Fruit fly (Drosophila melanogaster): ENCODE measurements around the gene CG45490.

The CG45490 gene

dm6 chrX:19886515-19886914, 47.6 kb downstream of the CG45490 start:
- no peak for TF ChIP-seq dl (GFP tag; optimal IDR thresholded peaks at IDR 0.05; ENCODE audit: insufficient read depth in 1 of 2, partially characterized antibody in 2 of 2)

DNA sequence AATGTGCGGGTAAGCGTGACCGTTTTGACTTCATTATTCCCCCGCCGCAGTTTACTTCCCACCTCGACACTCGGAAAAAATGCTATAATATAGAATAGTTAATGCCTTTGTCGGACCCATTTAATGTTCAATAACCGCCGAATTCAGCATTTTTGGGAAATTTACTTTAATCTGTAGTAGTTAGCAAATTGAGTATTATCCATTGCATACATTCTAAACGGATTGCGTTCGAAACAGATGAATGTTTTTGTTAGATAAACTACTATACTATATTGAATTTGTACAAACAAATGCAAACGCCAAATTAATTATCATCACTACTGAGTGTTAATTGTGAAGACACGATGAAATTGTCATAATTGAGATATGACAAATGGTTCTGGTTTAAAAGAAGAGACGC, 49.9 kb downstream of the CG45490 start:
- TF ChIP-seq foxo (GFP tag; optimal IDR thresholded peaks at IDR 0.05) (peak in 1 of 2 experiments; percentile 15), CG9705 (GFP tag; optimal IDR thresholded peaks at IDR 0.05) (no peak)
